Fruit fly (Drosophila melanogaster): Measurements from ENCODE around the gene GCS1.

GCS1 gene

dm6 chrX:11347809-11348208 is at the start of gene GCS1, which contains the start of gene CG11756 (continued):
- TF ChIP-seq slp2 (GFP tag; optimal IDR thresholded peaks at IDR 0.05) (no peak), Myb (GFP tag; optimal IDR thresholded peaks at IDR 0.05) (peak; percentile 21), CG34224 (GFP tag; IDR thresholded peaks at IDR 0.05; ENCODE audit: partially characterized antibody) (no peak), CG1602 (GFP tag; optimal IDR thresholded peaks at IDR 0.05) (no peak), CG4730 (GFP tag; IDR thresholded peaks at IDR 0.05) (no peak), zen (tag; optimal IDR thresholded peaks at IDR 0.05) (no peak), CG17361 (GFP tag; IDR thresholded peaks at IDR 0.05) (no peak)

- peak; percentile 4 for TF ChIP-seq Fer1 (GFP tag; optimal IDR thresholded peaks at IDR 0.05)
- TF ChIP-seq CG2889 (GFP tag; IDR thresholded peaks at IDR 0.05) = no peak
- peak; percentile 53 for TF ChIP-seq sens (GFP tag)
- no peak for TF ChIP-seq Lpt (GFP tag; optimal IDR thresholded peaks at IDR 0.05)
- no peak for TF ChIP-seq B-H1 (GFP tag; IDR thresholded peaks at IDR 0.05)
- no peak for TF ChIP-seq CG11093 (GFP tag; IDR thresholded peaks at IDR 0.05)
- no peak for TF ChIP-seq Kr (GFP tag; optimal IDR thresholded peaks at IDR 0.05)
- TF ChIP-seq sisA (GFP tag; IDR thresholded peaks at IDR 0.05) = no peak
- TF ChIP-seq Nf-YC (tag; optimal IDR thresholded peaks at IDR 0.05) = peak; percentile 2
- no peak for TF ChIP-seq CoRest (tag; optimal IDR thresholded peaks at IDR 0.05)
- no peak for TF ChIP-seq eve (GFP tag; optimal IDR thresholded peaks at IDR 0.05)
- no peak for TF ChIP-seq MESR4 (GFP tag; optimal IDR thresholded peaks at IDR 0.05)
- TF ChIP-seq Sox102F (GFP tag; optimal IDR thresholded peaks at IDR 0.05) = no peak
- no peak for TF ChIP-seq CG11560 (tag; IDR thresholded peaks at IDR 0.05)
- no peak for TF ChIP-seq Nf-YB (GFP tag; optimal IDR thresholded peaks at IDR 0.05)
- TF ChIP-seq CG15479 (GFP tag; optimal IDR thresholded peaks at IDR 0.05) = no peak
- TF ChIP-seq CG31441 (GFP tag; IDR thresholded peaks at IDR 0.05) = no peak
- TF ChIP-seq lab (GFP tag; optimal IDR thresholded peaks at IDR 0.05) = no peak
- TF ChIP-seq ftz-f1 (GFP tag; optimal IDR thresholded peaks at IDR 0.05) = no peak
- TF ChIP-seq maf-S (GFP tag; optimal IDR thresholded peaks at IDR 0.05) = no peak
- no peak for TF ChIP-seq eyg (GFP tag; optimal IDR thresholded peaks at IDR 0.05)
- TF ChIP-seq crol (GFP tag; IDR thresholded peaks at IDR 0.05) = peak; percentile 48; the same call in 1 of the 2 replicates
- no peak for TF ChIP-seq CG11695 (GFP tag; IDR thresholded peaks at IDR 0.05)
- TF ChIP-seq CG17385 (GFP tag; optimal IDR thresholded peaks at IDR 0.05) = no peak
- TF ChIP-seq lmd (GFP tag; IDR thresholded peaks at IDR 0.05) = no peak
- no peak for TF ChIP-seq cg (GFP tag; optimal IDR thresholded peaks at IDR 0.05)
- no peak for TF ChIP-seq tll (GFP tag; optimal IDR thresholded peaks at IDR 0.05)
- no peak for TF ChIP-seq CG9876 (GFP tag; optimal IDR thresholded peaks at IDR 0.05)
- TF ChIP-seq CG42726 (GFP tag; IDR thresholded peaks at IDR 0.05; ENCODE audit: partially characterized antibody) = no peak
- TF ChIP-seq gsb (GFP tag; IDR thresholded peaks at IDR 0.05) = no peak
- no peak for TF ChIP-seq CG5180 (GFP tag; optimal IDR thresholded peaks at IDR 0.05)
- TF ChIP-seq CG2120 (GFP tag; optimal IDR thresholded peaks at IDR 0.05) = peak; percentile 15
- TF ChIP-seq chinmo (GFP tag; IDR thresholded peaks at IDR 0.05; ENCODE audit: partially characterized antibody) = 0 out of 4 replicates have a peak, but pooled peaks have one; percentile 43
- no peak for TF ChIP-seq CG12391 (tag; optimal IDR thresholded peaks at IDR 0.05)
- no peak for TF ChIP-seq fd64A (GFP tag; optimal IDR thresholded peaks at IDR 0.05)
- TF ChIP-seq CG33213 (GFP tag; optimal IDR thresholded peaks at IDR 0.05) = no peak
- TF ChIP-seq zen2 (GFP tag; IDR thresholded peaks at IDR 0.05; ENCODE audit: partially characterized antibody) = no peak
- TF ChIP-seq Gug (GFP tag; IDR thresholded peaks at IDR 0.05) = no peak
- no peak for TF ChIP-seq Six4 (GFP tag; optimal IDR thresholded peaks at IDR 0.05)
- no peak for TF ChIP-seq ac (GFP tag; optimal IDR thresholded peaks at IDR 0.05)
- no peak for TF ChIP-seq az2 (GFP tag; optimal IDR thresholded peaks at IDR 0.05)
- TF ChIP-seq CG10431 (GFP tag; optimal IDR thresholded peaks at IDR 0.05) = no peak
- TF ChIP-seq trem (tag; optimal IDR thresholded peaks at IDR 0.05) = no peak
Observed at dm6 chrX:11393003-11393620, 45.3 kb upstream of the GCS1 start.
